Fruit fly (Drosophila melanogaster) whole organism, larva: ENCODE measurements around the gene CG32755.
A peak's percentile ranks its signal among the peaks of the same experiment; 100 is the strongest.

Experiments
- noc ChIP-seq: fragments of 200-800 bp; sonication (Bioruptor generic); optimal IDR thresholded peaks from 3 replicates; lab custom pipeline; 2019; ENCODE audit warnings: missing biosample characterization, mild to moderate bottlenecking, missing genetic modification characterization, moderate library complexity

Gene CG32755

DNA sequence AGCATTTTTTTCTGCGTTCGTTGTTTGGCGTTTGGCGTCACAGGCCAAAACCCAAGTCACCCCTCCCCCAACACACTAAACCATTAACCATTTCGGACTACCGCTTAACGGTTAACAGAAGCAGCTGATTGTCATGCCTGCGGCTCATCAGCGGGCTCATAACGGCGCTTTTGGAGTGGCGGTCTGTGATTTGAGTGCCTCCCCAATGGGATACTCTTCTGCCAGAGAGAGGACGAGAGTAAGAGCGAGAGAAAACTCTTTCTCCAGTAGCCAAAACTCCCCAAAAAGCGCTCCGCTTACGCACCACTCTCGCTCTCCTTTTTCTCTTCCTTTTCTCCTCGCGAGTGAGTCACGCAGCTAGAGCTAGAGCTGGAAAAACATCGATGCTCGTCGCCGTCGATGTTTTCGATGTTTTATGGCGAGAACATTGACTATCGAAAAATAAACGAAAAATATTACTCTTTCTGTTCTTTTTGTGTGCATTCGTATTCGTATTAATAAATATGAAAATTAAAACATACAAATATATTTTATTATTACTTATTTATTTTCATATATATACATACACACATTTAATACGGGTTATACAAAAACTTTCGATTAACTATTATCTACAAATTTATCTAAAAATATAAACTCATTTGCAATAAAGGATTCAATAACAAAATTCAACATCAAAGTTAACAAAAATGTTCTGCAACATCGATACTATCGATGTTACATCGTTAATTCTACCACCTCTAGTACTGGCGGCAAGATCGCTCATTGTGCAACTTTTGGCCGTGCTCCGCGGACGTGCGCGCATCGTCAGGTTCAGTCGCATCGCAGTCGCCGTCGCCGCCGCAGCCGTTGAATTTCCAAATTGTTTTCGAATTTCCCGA is 15.7 kb downstream of the CG32755 start, which contains the start of gene Grip:
Gene Grip (plus strand): TSS at position 763 of the 881 bp plus-strand sequence.
- no peak for TF ChIP-seq noc (tag; lab: Kevin White, UChicago)

- TF ChIP-seq noc (tag; lab: Kevin White, UChicago) = no peak
Observed at dm6 chrX:5968094-5968723, 18.2 kb downstream of the CG32755 start.

DNA sequence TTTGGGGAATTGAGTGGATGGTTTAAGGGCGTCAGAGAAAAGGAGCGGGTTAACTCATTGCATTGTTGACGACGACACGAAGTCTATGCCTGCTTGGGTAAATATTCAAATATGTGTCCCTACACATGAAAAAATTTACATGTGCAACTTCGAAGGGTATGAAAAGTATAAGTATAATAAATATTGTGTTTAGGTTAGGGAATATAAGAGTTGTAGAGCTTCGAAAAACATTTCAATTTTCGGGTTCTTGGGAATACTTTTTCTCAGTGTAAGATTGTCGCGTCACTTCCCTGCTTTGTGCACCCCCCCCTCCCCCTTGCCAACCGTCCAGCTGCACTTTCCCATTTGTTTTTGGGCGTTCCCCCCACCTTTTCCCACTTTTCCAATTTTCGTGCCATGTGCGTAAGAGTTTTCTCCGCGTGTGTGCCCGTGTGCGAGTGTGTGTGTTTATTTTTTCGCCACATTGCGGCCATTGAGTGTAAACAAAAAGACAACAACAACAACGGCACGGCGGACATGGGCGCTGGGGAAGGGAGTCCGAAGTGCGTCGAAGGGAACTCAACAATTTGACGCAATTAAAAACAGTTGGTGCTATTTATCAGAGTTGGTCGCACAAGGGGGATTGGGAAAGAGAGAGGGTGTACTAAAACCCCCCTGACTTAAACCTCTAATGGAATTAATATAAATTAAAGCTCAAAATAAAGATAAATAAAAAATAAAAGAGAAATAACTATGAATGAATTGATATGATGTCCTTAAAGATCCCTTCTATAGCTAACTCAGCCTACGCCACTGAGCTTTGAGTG is 20.0 kb downstream of the CG32755 start:
- no peak for TF ChIP-seq noc (tag; lab: Kevin White, UChicago)

dm6 chrX:5970666-5971057 is 20.6 kb downstream of the CG32755 start:
- no peak for TF ChIP-seq noc (tag; lab: Kevin White, UChicago)

dm6 chrX:5972030-5972429 is 22.0 kb downstream of the CG32755 start:
- no peak for TF ChIP-seq noc (tag; lab: Kevin White, UChicago)

DNA sequence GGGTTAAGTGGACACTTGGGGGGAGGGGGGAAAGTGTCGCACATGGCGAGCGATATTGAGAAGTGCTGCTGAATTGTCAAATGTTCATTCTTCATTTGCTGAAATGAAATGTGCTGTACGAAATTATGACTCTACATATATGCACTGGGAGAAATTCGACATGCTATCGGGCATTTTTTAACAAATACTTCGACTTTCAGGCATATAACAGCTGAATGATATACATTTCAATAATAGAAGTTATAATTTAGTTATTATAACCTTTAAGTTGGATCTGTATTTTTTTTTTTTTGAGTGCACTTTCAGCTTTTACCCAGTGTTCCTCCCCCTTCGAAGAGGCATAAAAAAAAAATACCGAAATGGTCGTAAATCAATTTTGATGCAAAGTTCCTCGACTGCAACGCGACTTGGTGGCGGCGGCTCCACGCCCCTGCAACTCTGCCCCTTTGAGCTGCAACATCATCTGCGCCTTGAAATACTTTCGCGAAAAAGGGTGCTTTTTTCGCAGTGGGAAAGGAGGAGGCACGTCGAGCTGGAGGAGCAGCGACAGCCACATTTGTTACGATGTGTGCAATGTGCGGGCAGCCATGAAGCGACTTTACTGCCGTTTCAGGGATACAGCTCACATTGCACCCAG is 23.5 kb downstream of the CG32755 start:
- TF ChIP-seq noc (tag; lab: Kevin White, UChicago) = no peak

dm6 chrX:5974358-5975143 is 24.5 kb downstream of the CG32755 start:
- TF ChIP-seq noc (tag; lab: Kevin White, UChicago) = no peak

- TF ChIP-seq noc (tag; lab: Kevin White, UChicago) = no peak
Observed at dm6 chrX:5977113-5977512, 27.1 kb downstream of the CG32755 start.

DNA sequence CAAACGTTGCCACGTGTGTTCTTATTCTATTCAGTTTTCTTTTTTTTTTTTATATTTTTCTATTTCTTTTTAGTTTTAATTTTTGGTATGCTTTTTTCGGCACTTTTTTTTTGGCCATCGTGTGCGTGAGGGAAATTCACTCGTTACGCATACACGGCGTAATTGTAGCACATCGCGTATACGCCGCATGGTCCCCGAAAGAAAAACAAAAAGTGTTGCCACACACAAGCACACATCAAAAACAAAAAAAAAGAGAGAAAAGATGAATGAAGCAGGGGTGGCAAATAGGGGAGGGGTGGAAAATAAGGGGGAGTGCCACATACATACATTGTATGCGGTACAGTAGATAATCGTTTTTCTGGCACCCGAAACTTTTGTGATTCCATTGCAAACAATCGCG is 27.7 kb downstream of the CG32755 start:
- TF ChIP-seq noc (tag; lab: Kevin White, UChicago) = no peak

dm6 chrX:5980883-5981282 is 30.8 kb downstream of the CG32755 start:
- peak; percentile 84 for TF ChIP-seq noc (tag; lab: Kevin White, UChicago)

DNA sequence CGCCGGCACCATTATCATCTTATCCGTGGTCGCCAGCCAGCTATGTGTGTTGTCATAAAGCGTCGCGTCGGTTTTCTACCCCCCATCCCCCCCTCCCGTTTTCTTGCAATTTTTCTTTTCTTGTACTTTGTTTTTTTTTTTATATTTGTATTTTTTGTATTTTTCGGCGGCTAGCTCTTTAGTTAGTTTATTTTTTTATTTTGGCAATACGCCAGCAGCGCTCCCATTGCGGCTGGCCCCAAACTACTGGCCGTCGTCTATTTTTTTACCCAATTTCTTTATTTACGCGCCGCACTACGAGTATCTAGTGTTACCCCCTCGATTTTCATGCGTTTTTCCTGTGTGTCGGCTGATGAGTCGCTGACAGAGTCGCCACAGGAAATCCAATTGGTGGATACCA is 31.4 kb downstream of the CG32755 start:
- TF ChIP-seq noc (tag; lab: Kevin White, UChicago) = no peak

DNA sequence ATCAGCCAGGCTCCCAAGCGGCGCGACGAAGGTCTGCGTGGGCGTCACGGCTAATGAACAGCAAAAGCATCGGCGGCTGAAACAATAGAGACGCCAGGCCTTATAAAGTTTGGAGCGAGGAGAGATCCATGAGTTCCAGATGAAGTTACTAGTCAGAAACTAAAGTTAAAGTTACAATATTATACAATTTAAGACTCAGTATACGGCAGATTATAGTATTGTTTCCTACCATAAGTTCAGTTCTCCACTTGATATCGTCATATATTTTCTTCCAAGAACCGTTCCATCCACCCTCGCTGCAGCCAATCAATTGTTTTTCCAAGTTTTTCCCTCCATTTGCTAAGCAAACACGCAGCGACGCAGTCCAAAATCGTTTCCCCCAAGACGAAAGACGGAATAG is 33.3 kb downstream of the CG32755 start:
- TF ChIP-seq noc (tag; lab: Kevin White, UChicago) = no peak

DNA sequence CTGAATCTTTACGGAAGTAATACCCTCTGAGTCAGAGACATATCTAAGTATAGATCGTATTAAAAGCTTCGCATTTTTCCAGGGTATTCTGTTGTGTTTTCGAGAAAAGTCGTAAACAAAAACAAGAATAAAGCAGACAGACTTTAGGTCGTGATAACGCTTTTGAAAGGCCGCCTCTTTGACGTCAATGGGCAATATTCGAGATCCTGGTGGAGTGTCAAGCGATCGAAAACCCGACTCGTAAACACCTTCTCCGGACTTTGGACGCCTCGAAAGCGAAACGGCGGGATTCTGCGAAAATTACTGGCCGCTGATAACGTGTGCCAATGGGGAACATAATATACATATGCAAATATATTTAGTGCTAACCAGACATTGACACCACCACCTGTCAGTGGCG is 37.3 kb downstream of the CG32755 start:
- TF ChIP-seq noc (tag; lab: Kevin White, UChicago) = no peak

dm6 chrX:5988088-5988987 is 38.3 kb downstream of the CG32755 start, which contains the start of gene CG5966:
TSS of gene CG5966 (plus strand) at chrX:5988791.
- no peak for TF ChIP-seq noc (tag; lab: Kevin White, UChicago)
